Fruit fly (Drosophila melanogaster) whole organism, embryonic: ENCODE data around the gene CG10005.

Source experiments
- CG10147 ChIP-seq: fragments of 200-800 bp; sonication (Bioruptor generic); optimal IDR thresholded peaks from 2 replicates; lab custom pipeline; 2019; ENCODE audit warnings: missing biosample characterization, mild to moderate bottlenecking, missing genetic modification characterization, moderate library complexity
- CG11456 ChIP-seq: fragments of 200-800 bp; sonication (Bioruptor generic); IDR thresholded peaks from 3 replicates; pipeline ENCODE4 v1.3.6; 2022; ENCODE audit warnings: missing biosample characterization, missing genetic modification characterization
- CG11504 ChIP-seq: fragments of 200-800 bp; sonication (Bioruptor generic); optimal IDR thresholded peaks from 3 replicates; lab custom pipeline; 2019; ENCODE audit warnings: missing biosample characterization, mild to moderate bottlenecking, missing genetic modification characterization, moderate library complexity
- CG14441 ChIP-seq: fragments of 200-800 bp; sonication (Bioruptor generic); IDR thresholded peaks from 2 replicates; pipeline ENCODE4 v1.3.6; 2022; ENCODE audit warnings: missing biosample characterization, missing genetic modification characterization
- CG14710 ChIP-seq: fragments of 200-800 bp; sonication (Bioruptor generic); optimal IDR thresholded peaks from 3 replicates; lab custom pipeline; 2019; ENCODE audit warnings: missing biosample characterization, mild to moderate bottlenecking, missing genetic modification characterization, moderate library complexity
- CG15696 ChIP-seq: fragments of 200-800 bp; sonication (Bioruptor generic); optimal IDR thresholded peaks from 2 replicates; lab custom pipeline; 2019; ENCODE audit warnings: missing biosample characterization, mild to moderate bottlenecking, missing genetic modification characterization, moderate library complexity
- CG17359 ChIP-seq: fragments of 200-800 bp; sonication (Bioruptor generic); optimal IDR thresholded peaks from 3 replicates; lab custom pipeline; 2018; ENCODE audit warnings: missing biosample characterization, mild to moderate bottlenecking, missing genetic modification characterization, moderate library complexity
- CG17829 ChIP-seq: fragments of 200-800 bp; optimal IDR thresholded peaks from 2 replicates; lab custom pipeline; 2019; ENCODE audit warnings: missing biosample characterization, mild to moderate bottlenecking, missing genetic modification characterization, moderate library complexity
- CG18764 ChIP-seq: fragments of 200-800 bp; sonication (Bioruptor generic); optimal IDR thresholded peaks from 3 replicates; lab custom pipeline; 2016; ENCODE audit warnings: missing biosample characterization, missing genetic modification characterization
- CG2712 ChIP-seq: fragments of 200-800 bp; optimal IDR thresholded peaks from 3 replicates; lab custom pipeline; 2019; ENCODE audit warnings: missing biosample characterization, mild to moderate bottlenecking, missing genetic modification characterization, moderate library complexity
- CG30020 ChIP-seq: fragments of 200-800 bp; optimal IDR thresholded peaks from 2 replicates; lab custom pipeline; 2019; ENCODE audit warnings: missing biosample characterization, mild to moderate bottlenecking, missing genetic modification characterization, moderate library complexity
- CG30403 ChIP-seq: fragments of 200-800 bp; sonication (Bioruptor generic); optimal IDR thresholded peaks from 3 replicates; lab custom pipeline; 2016; ENCODE audit warnings: missing biosample characterization, missing genetic modification characterization
- CG5245 ChIP-seq: fragments of 200-800 bp; sonication (Bioruptor generic); optimal IDR thresholded peaks from 3 replicates; lab custom pipeline; 2016; ENCODE audit warnings: missing biosample characterization, missing genetic modification characterization
- CG6175 ChIP-seq: fragments of 200-800 bp; sonication (Bioruptor generic); IDR thresholded peaks from 3 replicates; pipeline ENCODE4 v1.3.6; 2022; ENCODE audit warnings: missing biosample characterization, missing genetic modification characterization
- CG6272 ChIP-seq: fragments of 200-800 bp; sonication (Bioruptor generic); IDR thresholded peaks from 2 replicates; pipeline ENCODE4 v1.3.6; 2022; ENCODE audit warnings: missing biosample characterization, missing genetic modification characterization
- CG8944 ChIP-seq: fragments of 200-800 bp; sonication (Bioruptor generic); optimal IDR thresholded peaks from 3 replicates; lab custom pipeline; 2016; ENCODE audit warnings: missing biosample characterization, missing genetic modification characterization
- Chrac-16 ChIP-seq: fragments of 200-800 bp; sonication (Bioruptor generic); optimal IDR thresholded peaks from 3 replicates; lab custom pipeline; 2016; ENCODE audit warnings: missing biosample characterization, missing genetic modification characterization
- Fer1 ChIP-seq: fragments of 200-800 bp; sonication (Bioruptor generic); optimal IDR thresholded peaks from 2 replicates; lab custom pipeline; 2017; ENCODE audit warnings: missing biosample characterization, mild to moderate bottlenecking, missing genetic modification characterization
- Hey ChIP-seq: fragments of 200-800 bp; sonication (Bioruptor generic); optimal IDR thresholded peaks from 3 replicates; lab custom pipeline; 2018; ENCODE audit warnings: missing biosample characterization, mild to moderate bottlenecking, missing genetic modification characterization
- MESR4 ChIP-seq: fragments of 200-800 bp; sonication (Bioruptor generic); optimal IDR thresholded peaks from 2 replicates; lab custom pipeline; 2018; ENCODE audit warnings: missing biosample characterization, mild to moderate bottlenecking, missing genetic modification characterization, moderate library complexity
- Med ChIP-seq: fragments of 200-800 bp; sonication (Bioruptor generic); peaks from one replicate; lab custom pipeline; 2016; ENCODE audit warnings: missing biosample characterization, missing genetic modification characterization, mild to moderate bottlenecking, inconsistent platforms, moderate library complexity
- NC2β ChIP-seq: fragments of 200-800 bp; sonication (Bioruptor generic); optimal IDR thresholded peaks from 2 replicates; lab custom pipeline; 2016; ENCODE audit warnings: missing biosample characterization, missing genetic modification characterization
- Nf-YB ChIP-seq: fragments of 200-800 bp; sonication (Bioruptor generic); optimal IDR thresholded peaks from 3 replicates; lab custom pipeline; 2019; ENCODE audit warnings: missing biosample characterization, mild to moderate bottlenecking, missing genetic modification characterization, moderate library complexity
- Scr ChIP-seq: fragments of 200-800 bp; sonication (Bioruptor generic); IDR thresholded peaks from 2 replicates; pipeline ENCODE4 v1.3.6; 2022; ENCODE audit warnings: missing biosample characterization, missing genetic modification characterization; ENCODE audit not compliant: partially characterized antibody
- Ssrp ChIP-seq: fragments of 200-800 bp; sonication (Bioruptor generic); optimal IDR thresholded peaks from 2 replicates; lab custom pipeline; 2018; ENCODE audit warnings: missing biosample characterization, mild to moderate bottlenecking, missing genetic modification characterization, moderate library complexity
- al ChIP-seq: fragments of 200-800 bp; sonication (Bioruptor generic); IDR thresholded peaks from 2 replicates; pipeline ENCODE4 v1.3.6; 2022; ENCODE audit warnings: missing biosample characterization, missing genetic modification characterization
- ato ChIP-seq: fragments of 200-800 bp; sonication (Bioruptor generic); IDR thresholded peaks from 2 replicates; pipeline ENCODE4 v1.3.6; 2022; ENCODE audit warnings: missing biosample characterization, missing genetic modification characterization; ENCODE audit not compliant: partially characterized antibody
- br ChIP-seq: fragments of >200 bp; optimal IDR thresholded peaks from 2 replicates; lab custom pipeline; 2017
- chn ChIP-seq: fragments of 200-800 bp; sonication (Bioruptor generic); optimal IDR thresholded peaks from 2 replicates; lab custom pipeline; 2016; ENCODE audit warnings: missing biosample characterization, missing genetic modification characterization
- cwo ChIP-seq: fragments of 200-800 bp; sonication (Bioruptor generic); optimal IDR thresholded peaks from 3 replicates; lab custom pipeline; 2017; ENCODE audit warnings: missing biosample characterization, missing genetic modification characterization, mild to moderate bottlenecking, moderate library complexity, missing genetic modification reagents
- dan ChIP-seq: fragments of 200-800 bp; sonication (Bioruptor generic); IDR thresholded peaks from 2 replicates; pipeline ENCODE4 v1.3.6; 2022; ENCODE audit warnings: missing biosample characterization, missing genetic modification characterization
- eyg ChIP-seq: fragments of 200-800 bp; sonication (Bioruptor generic); optimal IDR thresholded peaks from 3 replicates; lab custom pipeline; 2016; ENCODE audit warnings: missing biosample characterization, missing genetic modification characterization
- fd102C ChIP-seq: fragments of 200-800 bp; sonication (Bioruptor generic); optimal IDR thresholded peaks from 2 replicates; lab custom pipeline; 2018; ENCODE audit warnings: missing biosample characterization, mild to moderate bottlenecking, missing genetic modification characterization, moderate library complexity
- gcm ChIP-seq: fragments of 200-800 bp; sonication (Bioruptor generic); optimal IDR thresholded peaks from 2 replicates; lab custom pipeline; 2019; ENCODE audit warnings: missing biosample characterization, mild to moderate bottlenecking, missing genetic modification characterization, moderate library complexity
- grn ChIP-seq: fragments of 200-800 bp; sonication (Bioruptor generic); optimal IDR thresholded peaks from 3 replicates; lab custom pipeline; 2017; ENCODE audit warnings: missing biosample characterization, missing genetic modification characterization
- ind ChIP-seq: fragments of 200-800 bp; sonication (Bioruptor generic); optimal IDR thresholded peaks from 3 replicates; lab custom pipeline; 2016; ENCODE audit warnings: missing biosample characterization, missing genetic modification characterization
- insv ChIP-seq, 2 experiments: fragments of 200-800 bp; sonication (Bioruptor generic); optimal IDR thresholded peaks; 3 replicates each; lab custom pipeline; 2016 to 2018; ENCODE audit warnings: missing biosample characterization in 2 of 2, missing genetic modification characterization in 2 of 2
- pan ChIP-seq, 4 experiments: fragments of >200 bp in 3 of 4; fragments of 200-800 bp in 1 of 4; sonication (Bioruptor generic) in 1 of 4; optimal IDR thresholded peaks in 3 of 4; IDR thresholded peaks in 1 of 4; 2 replicates each; pipeline versions ENCODE4 v1.3.6 to Lab custom; 2017 to 2022; ENCODE audit warnings: missing biosample characterization in 2 of 4, missing genetic modification characterization in 2 of 4, mixed read lengths in 1 of 4
- phol ChIP-seq: fragments of 200-800 bp; sonication (Bioruptor generic); optimal IDR thresholded peaks from 3 replicates; lab custom pipeline; 2018; ENCODE audit warnings: missing biosample characterization, mild to moderate bottlenecking, missing genetic modification characterization, moderate library complexity
- row ChIP-seq: fragments of 200-800 bp; sonication (Bioruptor generic); IDR thresholded peaks from 3 replicates; pipeline ENCODE4 v1.3.6; 2022; ENCODE audit warnings: missing biosample characterization, missing genetic modification characterization
- sc ChIP-seq, 3 experiments: fragments of >200 bp in 2 of 3; fragments of 200-800 bp in 1 of 3; sonication (Bioruptor generic) in 1 of 3; optimal IDR thresholded peaks; 2 replicates in 2 of 3; 3 replicates in 1 of 3; lab custom pipeline; 2017; ENCODE audit warnings: mild to moderate bottlenecking in 1 of 3, missing biosample characterization in 1 of 3, missing genetic modification characterization in 1 of 3, missing genetic modification reagents in 1 of 3
- sisA ChIP-seq: fragments of 200-800 bp; sonication (Bioruptor generic); IDR thresholded peaks from 2 replicates; pipeline ENCODE4 v1.3.6; 2022; ENCODE audit warnings: missing biosample characterization, missing genetic modification characterization
- slou ChIP-seq: fragments of 200-800 bp; sonication (Bioruptor generic); optimal IDR thresholded peaks from 3 replicates; lab custom pipeline; 2016; ENCODE audit warnings: missing biosample characterization, missing genetic modification characterization
- slp2 ChIP-seq: fragments of 200-800 bp; sonication (Bioruptor generic); optimal IDR thresholded peaks from 2 replicates; lab custom pipeline; 2016; ENCODE audit warnings: missing biosample characterization, missing genetic modification characterization
- sna ChIP-seq: fragments of 200-800 bp; sonication (Bioruptor generic); IDR thresholded peaks from 2 replicates; pipeline ENCODE4 v1.3.6; 2022; ENCODE audit warnings: missing biosample characterization, missing genetic modification characterization; ENCODE audit not compliant: partially characterized antibody
- tgo ChIP-seq: fragments of 200-800 bp; sonication (Bioruptor generic); IDR thresholded peaks from 3 replicates; pipeline ENCODE4 v1.3.6; 2022; ENCODE audit warnings: missing biosample characterization, missing genetic modification characterization
- toy ChIP-seq: fragments of 200-800 bp; sonication (Bioruptor generic); IDR thresholded peaks from 2 replicates; pipeline ENCODE4 v1.3.6; 2022; ENCODE audit warnings: missing biosample characterization, missing genetic modification characterization
- twi ChIP-seq: fragments of 200-800 bp; optimal IDR thresholded peaks from 2 replicates; lab custom pipeline; 2019; ENCODE audit warnings: missing biosample characterization, mild to moderate bottlenecking, missing genetic modification characterization, moderate library complexity
- wdn ChIP-seq: fragments of 200-800 bp; sonication (Bioruptor generic); IDR thresholded peaks from 2 replicates; pipeline ENCODE4 v1.3.6; 2022; ENCODE audit warnings: missing biosample characterization, missing genetic modification characterization
- zfh2 ChIP-seq: fragments of 200-800 bp; sonication (Bioruptor generic); optimal IDR thresholded peaks from 2 replicates; lab custom pipeline; 2016; ENCODE audit warnings: missing biosample characterization, missing genetic modification characterization

Gene CG10005

dm6 chr3R:12016828-12017280, 39.9 kb upstream of the CG10005 start, which contains the start of the genes DCAF12 and Spt3:
Gene DCAF12, minus strand, starts transcription at chr3R:12017031.
Gene Spt3, plus strand, starts transcription at chr3R:12017156.
- no peak for TF ChIP-seq Fer1 (GFP tag; lab: Kevin White, UChicago)
- peak; percentile 44 for TF ChIP-seq Ssrp (tag; lab: Kevin White, UChicago)
- TF ChIP-seq CG15696: peak; percentile 78
- TF ChIP-seq CG11456 (GFP tag; lab: Robert Waterston, UW): 0 out of 3 replicates have a peak, but pooled peaks have one; percentile 30
- peak; percentile 51 for TF ChIP-seq gcm
- peak; percentile 47 for TF ChIP-seq eyg
- TF ChIP-seq MESR4 (GFP tag; lab: Kevin White, UChicago): no peak
- 0 out of 2 replicates have a peak, but pooled peaks have one; percentile 21 for TF ChIP-seq wdn (GFP tag; lab: Robert Waterston, UW)
- TF ChIP-seq CG30403 (GFP tag; lab: Kevin White, UChicago): peak; percentile 33
- peak; percentile 35 for TF ChIP-seq Chrac-16 (GFP tag; lab: Kevin White, UChicago)
- peak; percentile 29 for TF ChIP-seq CG18764
- TF ChIP-seq twi (tag; lab: Kevin White, UChicago): peak; percentile 69
- TF ChIP-seq CG6272 (GFP tag; lab: Robert Waterston, UW): peak; percentile 72
- peak; percentile 94 for TF ChIP-seq sna
- no peak for TF ChIP-seq CG8944 (GFP tag; lab: Kevin White, UChicago)
- TF ChIP-seq sisA (GFP tag; lab: Robert Waterston, UW): peak; percentile 58
- TF ChIP-seq slp2 (GFP tag; lab: Kevin White, UChicago): peak; percentile 15
- TF ChIP-seq sc (optimal IDR thresholded peaks at IDR 0.05; lab: Kevin White, UChicago): no peak
- peak; percentile 29 for TF ChIP-seq sc (GFP tag; optimal IDR thresholded peaks at IDR 0.05; lab: Kevin White, UChicago)
- no peak for TF ChIP-seq toy
- TF ChIP-seq NC2β (GFP tag; lab: Kevin White, UChicago): no peak
- TF ChIP-seq slou (GFP tag; lab: Kevin White, UChicago): peak; percentile 7
- peak; percentile 37; the same call in 1 of the 2 replicates for TF ChIP-seq CG14441 (GFP tag; lab: Robert Waterston, UW)
- TF ChIP-seq cwo (GFP tag; lab: Kevin White, UChicago): no peak
- TF ChIP-seq CG17829 (tag; lab: Kevin White, UChicago): peak; percentile 74
- TF ChIP-seq tgo (GFP tag; lab: Robert Waterston, UW): peak; percentile 61; the same call in 2 of the 3 replicates
- TF ChIP-seq dan (GFP tag; lab: Robert Waterston, UW): no peak
- no peak for TF ChIP-seq CG17359 (tag; lab: Kevin White, UChicago)
- peak; percentile 53 for TF ChIP-seq ind (GFP tag; lab: Kevin White, UChicago)
- TF ChIP-seq ato: peak; percentile 67
- peak; percentile 97 for TF ChIP-seq row (GFP tag; lab: Robert Waterston, UW)
- peak; percentile 81 for TF ChIP-seq CG2712 (tag; lab: Kevin White, UChicago)
- no peak for TF ChIP-seq CG5245
- TF ChIP-seq CG14710 (tag; lab: Kevin White, UChicago): peak; percentile 83
- TF ChIP-seq CG6175: no peak
- no peak for TF ChIP-seq fd102C (GFP tag; lab: Kevin White, UChicago)
- peak; percentile 64 for TF ChIP-seq CG10147 (GFP tag; lab: Kevin White, UChicago)
- peak; percentile 74 for TF ChIP-seq grn
- peak; percentile 51; the same call in 1 of the 2 replicates for TF ChIP-seq al (GFP tag; lab: Robert Waterston, UW)
- TF ChIP-seq Scr (GFP tag; lab: Robert Waterston, UW): peak; percentile 98
- TF ChIP-seq zfh2 (GFP tag; lab: Kevin White, UChicago): no peak
- no peak for TF ChIP-seq Hey (tag; lab: Kevin White, UChicago)
- peak in 1 of 2 experiments; percentile 23 for TF ChIP-seq insv (GFP tag; optimal IDR thresholded peaks at IDR 0.05; lab: Kevin White, UChicago)
- peak; percentile 94 for TF ChIP-seq phol
- TF ChIP-seq CG11504 (tag; lab: Kevin White, UChicago): peak; percentile 71
- TF ChIP-seq br (lab: Kevin White, UChicago): no peak
- TF ChIP-seq Med (GFP tag; lab: Kevin White, UChicago): peak; percentile 76
- no peak for TF ChIP-seq chn
- TF ChIP-seq Nf-YB (GFP tag; lab: Kevin White, UChicago): peak; percentile 11
- no peak for TF ChIP-seq pan (optimal IDR thresholded peaks at IDR 0.05; lab: Kevin White, UChicago)
- TF ChIP-seq pan (GFP tag; optimal IDR thresholded peaks at IDR 0.05 in 1 of 2, IDR thresholded peaks at IDR 0.05 in 1 of 2): no peak
- TF ChIP-seq CG30020: peak; percentile 69
